Worm (Caenorhabditis elegans): ENCODE results near the gene cnc-3.

ce11 chrV:1481742-1482141 is 33.9 kb downstream of the cnc-3 start, which contains the start of gene C38C3.4:
- no peak for TF ChIP-seq W03F9.2 (tag; optimal IDR thresholded peaks at IDR 0.05)
- no peak for TF ChIP-seq him-1 (tag; optimal IDR thresholded peaks at IDR 0.05)
